Worm (Caenorhabditis elegans) whole organism, mixed stage, embryonic: Measurements from ENCODE around the gene T21D12.7.

Experiments used
- ces-1 ChIP-seq: fragments of 150-350 bp; optimal IDR thresholded peaks from 2 replicates; lab custom pipeline; 2014; ENCODE audit warnings: missing biosample characterization, missing genetic modification reagents, missing genetic modification characterization
- elt-3 ChIP-seq: fragments of 150-350 bp; optimal IDR thresholded peaks from 2 replicates; lab custom pipeline; 2014; ENCODE audit warnings: missing biosample characterization, missing genetic modification characterization
- flh-1 ChIP-seq: fragments of 200-800 bp; sonication (Bioruptor generic); optimal IDR thresholded peaks from 2 replicates; lab custom pipeline; 2018; ENCODE audit warnings: mild to moderate bottlenecking, missing genetic modification characterization, moderate library complexity, missing compliant biosample characterization
- ham-2 ChIP-seq: fragments of 200-800 bp; sonication (Bioruptor generic); optimal IDR thresholded peaks from 2 replicates; lab custom pipeline; 2018; ENCODE audit warnings: mild to moderate bottlenecking, missing genetic modification characterization, missing compliant biosample characterization
- lin-13 ChIP-seq: fragments of 150-350 bp; optimal IDR thresholded peaks from 2 replicates; lab custom pipeline; 2014; ENCODE audit warnings: missing biosample characterization, missing genetic modification characterization
- lsy-2 ChIP-seq: fragments of 150-350 bp; optimal IDR thresholded peaks from 2 replicates; lab custom pipeline; 2014; ENCODE audit warnings: missing biosample characterization, missing genetic modification characterization
- mab-5 ChIP-seq: fragments of 150-350 bp; optimal IDR thresholded peaks from 2 replicates; lab custom pipeline; 2014; ENCODE audit warnings: missing biosample characterization, missing genetic modification characterization
- nhr-12 ChIP-seq: fragments of 150-350 bp; optimal IDR thresholded peaks from 2 replicates; lab custom pipeline; 2014; ENCODE audit warnings: missing biosample characterization, missing genetic modification characterization
- nhr-28 ChIP-seq: fragments of 150-350 bp; optimal IDR thresholded peaks from 2 replicates; lab custom pipeline; 2014; ENCODE audit warnings: missing biosample characterization, missing genetic modification characterization
- nhr-76 ChIP-seq: sonication (generic microtip); optimal IDR thresholded peaks from 2 replicates; lab custom pipeline; 2017; ENCODE audit warnings: missing biosample characterization, missing genetic modification characterization
- pha-4 ChIP-seq: fragments of 150-350 bp; optimal IDR thresholded peaks from 2 replicates; lab custom pipeline; 2018; ENCODE audit warnings: missing biosample characterization, missing genetic modification reagents, missing genetic modification characterization
- unc-120 ChIP-seq: sonication (generic microtip); optimal IDR thresholded peaks from 2 replicates; lab custom pipeline; 2017; ENCODE audit warnings: missing genetic modification characterization, missing compliant biosample characterization; ENCODE audit not compliant: poor library complexity, severe bottlenecking
- unc-62 ChIP-seq: fragments of 150-350 bp; optimal IDR thresholded peaks from 2 replicates; lab custom pipeline; 2014; ENCODE audit warnings: missing biosample characterization, missing genetic modification reagents, missing genetic modification characterization
- ztf-11 ChIP-seq: fragments of 150-350 bp; optimal IDR thresholded peaks from 2 replicates; lab custom pipeline; 2014; ENCODE audit warnings: missing biosample characterization, missing genetic modification characterization

ce11 chrIV:261607-262006, 29.6 kb downstream of the T21D12.7 start, which contains the start of gene pqbp-1.1:
- no peak for TF ChIP-seq nhr-76
- peak; percentile 42 for TF ChIP-seq mab-5
- no peak for TF ChIP-seq ham-2 (GFP tag; lab: Kevin White, UChicago)
- TF ChIP-seq nhr-28 (tag; lab: Kevin White, UChicago) = no peak
- no peak for TF ChIP-seq ztf-11 (tag; lab: Kevin White, UChicago)
- TF ChIP-seq unc-120 (tag; lab: Kevin White, UChicago) = no peak
- no peak for TF ChIP-seq elt-3 (tag; lab: Kevin White, UChicago)
- TF ChIP-seq ces-1 = peak; percentile 98
- peak; percentile 40 for TF ChIP-seq pha-4
- peak; percentile 68 for TF ChIP-seq lsy-2 (tag; lab: Kevin White, UChicago)
- TF ChIP-seq nhr-12 = no peak
- no peak for TF ChIP-seq flh-1
- no peak for TF ChIP-seq lin-13
- TF ChIP-seq unc-62 (GFP tag; lab: Kevin White, UChicago) = no peak
